Worm (Caenorhabditis elegans) whole organism, late embryonic: Measurements from ENCODE around the gene acy-1.

ENCODE experiments used
- C08G9.2 ChIP-seq: sonication (generic microtip); optimal IDR thresholded peaks from 2 replicates; lab custom pipeline; 2016; ENCODE audit warnings: mild to moderate bottlenecking, missing genetic modification characterization, moderate library complexity, missing compliant biosample characterization
- F13H6.1 ChIP-seq: sonication (generic microtip); optimal IDR thresholded peaks from 2 replicates; lab custom pipeline; 2016; ENCODE audit warnings: missing genetic modification characterization, missing compliant biosample characterization
- K09A11.1 ChIP-seq: sonication (generic microtip); optimal IDR thresholded peaks from 2 replicates; lab custom pipeline; 2017; ENCODE audit warnings: antibody characterized with exemption, mild to moderate bottlenecking, missing genetic modification characterization, missing compliant biosample characterization; ENCODE audit not compliant: insufficient read depth
- Y22D7AL.16 ChIP-seq: sonication (generic microtip); optimal IDR thresholded peaks from 2 replicates; lab custom pipeline; 2016; ENCODE audit warnings: missing genetic modification characterization, missing compliant biosample characterization
- ceh-14 ChIP-seq: sonication (generic microtip); optimal IDR thresholded peaks from 2 replicates; lab custom pipeline; 2016; ENCODE audit warnings: missing genotype, missing genetic modification characterization, missing compliant biosample characterization
- ceh-19 ChIP-seq: fragments of 200-800 bp; sonication (Bioruptor generic); optimal IDR thresholded peaks from 2 replicates; lab custom pipeline; 2018; ENCODE audit warnings: mild to moderate bottlenecking, missing genetic modification characterization, missing compliant biosample characterization
- ceh-2 ChIP-seq: sonication (generic microtip); optimal IDR thresholded peaks from 2 replicates; lab custom pipeline; 2016; ENCODE audit warnings: missing genotype, missing genetic modification characterization, missing compliant biosample characterization
- ceh-30 ChIP-seq: fragments of 150-350 bp; optimal IDR thresholded peaks from 2 replicates; lab custom pipeline; 2014; ENCODE audit warnings: missing biosample characterization, missing genetic modification characterization
- ceh-31 ChIP-seq: sonication (generic microtip); optimal IDR thresholded peaks from 2 replicates; lab custom pipeline; 2016; ENCODE audit warnings: missing genetic modification characterization, missing compliant biosample characterization
- ceh-48 ChIP-seq: sonication (generic microtip); optimal IDR thresholded peaks from 2 replicates; lab custom pipeline; 2016; ENCODE audit warnings: missing genetic modification characterization, inconsistent platforms, missing compliant biosample characterization
- ceh-6 ChIP-seq: fragments of 200-800 bp; sonication (Bioruptor generic); optimal IDR thresholded peaks from 2 replicates; lab custom pipeline; 2018; ENCODE audit warnings: mild to moderate bottlenecking, missing genetic modification characterization, missing compliant biosample characterization
- dve-1 ChIP-seq: sonication (generic microtip); optimal IDR thresholded peaks from 2 replicates; lab custom pipeline; 2017; ENCODE audit warnings: antibody characterized with exemption, mild to moderate bottlenecking, missing genetic modification characterization, missing compliant biosample characterization
- elt-2 ChIP-seq: sonication (generic microtip); optimal IDR thresholded peaks from 2 replicates; lab custom pipeline; 2016; ENCODE audit warnings: missing genetic modification reagents, missing genetic modification characterization, missing compliant biosample characterization
- elt-4 ChIP-seq: sonication (generic microtip); optimal IDR thresholded peaks from 2 replicates; lab custom pipeline; 2016; ENCODE audit warnings: missing genetic modification characterization, missing compliant biosample characterization
- eyg-1 ChIP-seq: sonication (generic microtip); optimal IDR thresholded peaks from 2 replicates; lab custom pipeline; 2016; ENCODE audit warnings: missing genotype, missing genetic modification characterization, missing compliant biosample characterization
- gmeb-2 ChIP-seq: sonication (generic microtip); optimal IDR thresholded peaks from 2 replicates; lab custom pipeline; 2016; ENCODE audit warnings: missing genetic modification characterization, inconsistent platforms, missing compliant biosample characterization
- hlh-13 ChIP-seq: fragments of 200-800 bp; sonication (Bioruptor generic); optimal IDR thresholded peaks from 2 replicates; lab custom pipeline; 2018; ENCODE audit warnings: mild to moderate bottlenecking, missing genetic modification characterization, missing compliant biosample characterization
- hlh-30 ChIP-seq: sonication (generic microtip); optimal IDR thresholded peaks from 2 replicates; lab custom pipeline; 2017; ENCODE audit warnings: antibody characterized with exemption, missing genetic modification characterization, missing compliant biosample characterization; ENCODE audit not compliant: insufficient read depth
- lin-11 ChIP-seq: fragments of 200-800 bp; sonication (Bioruptor generic); optimal IDR thresholded peaks from 2 replicates; lab custom pipeline; 2018; ENCODE audit warnings: mild to moderate bottlenecking, missing genetic modification characterization, missing compliant biosample characterization
- madf-2 ChIP-seq: sonication (generic microtip); optimal IDR thresholded peaks from 2 replicates; lab custom pipeline; 2017; ENCODE audit warnings: missing genetic modification characterization, missing compliant biosample characterization
- nhr-232 ChIP-seq: sonication (generic microtip); optimal IDR thresholded peaks from 2 replicates; lab custom pipeline; 2016; ENCODE audit warnings: missing genetic modification characterization, missing compliant biosample characterization
- npax-4 ChIP-seq: sonication (generic microtip); optimal IDR thresholded peaks from 2 replicates; lab custom pipeline; 2016; ENCODE audit warnings: missing genetic modification characterization, missing compliant biosample characterization
- pag-3 ChIP-seq: sonication (generic microtip); optimal IDR thresholded peaks from 2 replicates; lab custom pipeline; 2016; ENCODE audit warnings: missing compliant biosample characterization, missing genetic modification characterization, borderline replicate concordance
- pat-9 ChIP-seq: fragments of 200-800 bp; sonication (Bioruptor generic); optimal IDR thresholded peaks from 2 replicates; lab custom pipeline; 2018; ENCODE audit warnings: mild to moderate bottlenecking, missing genetic modification characterization, moderate library complexity, missing compliant biosample characterization
- pax-1 ChIP-seq: fragments of 150-350 bp; optimal IDR thresholded peaks from 2 replicates; lab custom pipeline; 2014; ENCODE audit warnings: missing biosample characterization, missing genetic modification characterization
- pros-1 ChIP-seq: fragments of 150-350 bp; optimal IDR thresholded peaks from 2 replicates; lab custom pipeline; 2014; ENCODE audit warnings: missing biosample characterization, missing genetic modification reagents, missing genetic modification characterization
- rnt-1 ChIP-seq: sonication (generic microtip); optimal IDR thresholded peaks from 2 replicates; lab custom pipeline; 2016; ENCODE audit warnings: missing genetic modification characterization, missing compliant biosample characterization
- sox-2 ChIP-seq: fragments of 200-800 bp; sonication (Bioruptor generic); IDR thresholded peaks from 2 replicates; pipeline ENCODE4 v1.3.6; 2022; ENCODE audit warnings: missing genetic modification reagents, missing genetic modification characterization, missing compliant biosample characterization
- sox-4 ChIP-seq: sonication (generic microtip); optimal IDR thresholded peaks from 2 replicates; lab custom pipeline; 2017; ENCODE audit warnings: mild to moderate bottlenecking, missing genetic modification characterization, inconsistent platforms, missing compliant biosample characterization
- syd-9 ChIP-seq: sonication (generic microtip); optimal IDR thresholded peaks from 2 replicates; lab custom pipeline; 2016; ENCODE audit warnings: mild to moderate bottlenecking, missing genetic modification characterization, moderate library complexity, missing compliant biosample characterization
- tbx-2 ChIP-seq: sonication (generic microtip); optimal IDR thresholded peaks from 2 replicates; lab custom pipeline; 2016; ENCODE audit warnings: missing genetic modification characterization, missing compliant biosample characterization
- tbx-7 ChIP-seq: sonication (generic microtip); optimal IDR thresholded peaks from 2 replicates; lab custom pipeline; 2016; ENCODE audit warnings: missing genotype, missing genetic modification characterization, missing compliant biosample characterization
- ttx-3 ChIP-seq: sonication (generic microtip); optimal IDR thresholded peaks from 2 replicates; lab custom pipeline; 2016; ENCODE audit warnings: missing genetic modification reagents, missing genetic modification characterization, missing compliant biosample characterization
- unc-3 ChIP-seq, 2 experiments: fragments of 200-800 bp in 1 of 2; sonication (Bioruptor generic) in 1 of 2; sonication (generic microtip) in 1 of 2; conservative IDR thresholded peaks in 1 of 2; optimal IDR thresholded peaks in 1 of 2; 2 replicates each; pipeline versions ENCODE4 v1.3.6 to Lab custom; 2016 to 2022; ENCODE audit warnings: missing compliant biosample characterization in 2 of 2, missing genetic modification characterization in 2 of 2, missing genetic modification reagents in 1 of 2
- unc-55 ChIP-seq: sonication (generic microtip); optimal IDR thresholded peaks from 2 replicates; lab custom pipeline; 2017; ENCODE audit warnings: missing biosample characterization, missing genetic modification reagents, missing genetic modification characterization
- unc-86 ChIP-seq: sonication (generic microtip); optimal IDR thresholded peaks from 2 replicates; lab custom pipeline; 2016; ENCODE audit warnings: missing genetic modification characterization, missing compliant biosample characterization
- zip-5 ChIP-seq: sonication (generic microtip); optimal IDR thresholded peaks from 2 replicates; lab custom pipeline; 2016; ENCODE audit warnings: missing genetic modification characterization, missing compliant biosample characterization

Gene acy-1

DNA sequence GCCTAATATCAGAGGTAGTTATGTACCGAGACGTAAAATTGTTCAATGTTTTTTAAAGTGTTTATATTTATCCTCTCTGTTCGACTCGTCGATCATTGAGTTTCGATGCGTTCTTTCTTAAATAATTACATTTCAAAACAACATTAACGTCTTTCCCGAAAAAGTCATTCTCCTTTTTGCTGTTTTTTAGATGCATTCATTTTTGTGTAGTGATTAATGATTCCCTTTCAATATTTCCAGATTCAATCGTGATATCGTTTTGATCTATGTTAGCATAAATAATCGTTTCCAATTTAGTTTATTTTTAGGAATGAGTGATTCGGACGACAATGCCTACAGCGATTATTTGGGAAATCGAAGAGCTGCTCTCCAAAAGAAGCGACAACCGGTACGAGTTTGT is 28.2 kb upstream of the acy-1 start, which contains the start of gene T04A8.8:
Gene T04A8.8 (plus strand): TSS at position 301 of the 400 bp plus-strand sequence.
- TF ChIP-seq nhr-232 (no peak), K09A11.1 (no peak), rnt-1 (tag; lab: Kevin White, UChicago) (no peak), gmeb-2 (tag; lab: Kevin White, UChicago) (no peak), Y22D7AL.16 (tag; lab: Kevin White, UChicago) (no peak), ceh-31 (tag; lab: Kevin White, UChicago) (no peak), ceh-6 (GFP tag; lab: Kevin White, UChicago) (no peak), madf-2 (tag; lab: Kevin White, UChicago) (no peak), pros-1 (tag; lab: Kevin White, UChicago) (no peak), tbx-7 (tag; lab: Kevin White, UChicago) (no peak), eyg-1 (no peak), hlh-30 (no peak), unc-3 (GFP tag; conservative IDR thresholded peaks at IDR 0.05; lab: Robert Waterston, UW) (no peak), unc-3 (tag; optimal IDR thresholded peaks at IDR 0.05; lab: Kevin White, UChicago) (no peak), unc-55 (GFP tag; lab: Kevin White, UChicago) (no peak), ceh-48 (tag; lab: Kevin White, UChicago) (no peak), C08G9.2 (tag; lab: Kevin White, UChicago) (no peak), tbx-2 (tag; lab: Kevin White, UChicago) (no peak), ceh-2 (tag; lab: Kevin White, UChicago) (no peak), elt-2 (tag; lab: Kevin White, UChicago) (no peak), npax-4 (tag; lab: Kevin White, UChicago) (no peak)

DNA sequence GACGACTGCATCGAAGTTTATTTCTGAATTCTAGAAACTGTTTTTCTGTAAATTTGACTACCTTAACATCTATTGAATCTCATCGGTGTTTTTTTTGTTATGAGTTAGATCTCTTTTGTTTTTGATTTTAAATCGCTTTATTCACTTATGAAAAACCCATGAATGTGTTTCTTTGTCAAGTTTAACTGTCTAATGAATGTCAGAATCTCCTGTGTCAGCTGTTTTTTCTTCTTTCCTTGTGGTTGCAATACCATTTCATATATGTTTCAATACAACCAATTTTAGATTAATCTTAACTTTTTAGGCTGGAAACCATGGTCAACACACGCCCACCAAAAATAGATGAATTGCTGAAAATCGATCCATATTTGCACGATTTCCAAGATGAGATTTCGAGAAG is 26.8 kb upstream of the acy-1 start, which contains the start of gene T04A8.7:
Gene T04A8.7 (plus strand): TSS at position 301 of the 400 bp plus-strand sequence.
- no peak for TF ChIP-seq sox-2 (GFP tag; lab: Robert Waterston, UW)
- no peak for TF ChIP-seq pax-1
- no peak for TF ChIP-seq hlh-13 (GFP tag; lab: Kevin White, UChicago)
- TF ChIP-seq, all 69 proteins: peak for 0

DNA sequence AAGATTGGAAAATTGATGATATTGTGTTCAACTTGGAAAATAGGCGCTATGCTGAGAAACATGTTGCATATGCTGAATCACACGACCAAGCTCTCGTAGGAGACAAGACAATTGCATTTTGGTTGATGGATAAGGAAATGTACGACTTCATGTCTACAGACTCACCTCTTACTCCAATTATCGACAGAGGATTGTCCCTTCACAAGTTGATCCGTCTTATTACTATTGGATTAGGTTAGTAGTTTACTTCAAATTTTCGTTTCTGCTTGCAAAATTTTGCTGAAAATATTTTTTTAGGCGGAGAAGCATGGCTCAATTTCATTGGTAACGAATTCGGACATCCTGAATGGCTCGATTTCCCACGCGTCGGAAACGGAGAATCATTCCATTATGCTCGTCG is 25.0 kb upstream of the acy-1 start:
- TF ChIP-seq ceh-30 (tag; lab: Kevin White, UChicago) (no peak), elt-2 (tag; lab: Kevin White, UChicago) (no peak), pat-9 (tag; lab: Kevin White, UChicago) (no peak), ceh-14 (tag; lab: Kevin White, UChicago) (no peak), ttx-3 (no peak), unc-55 (GFP tag; lab: Kevin White, UChicago) (no peak), ceh-48 (tag; lab: Kevin White, UChicago) (no peak), zip-5 (tag; lab: Kevin White, UChicago) (no peak)

DNA sequence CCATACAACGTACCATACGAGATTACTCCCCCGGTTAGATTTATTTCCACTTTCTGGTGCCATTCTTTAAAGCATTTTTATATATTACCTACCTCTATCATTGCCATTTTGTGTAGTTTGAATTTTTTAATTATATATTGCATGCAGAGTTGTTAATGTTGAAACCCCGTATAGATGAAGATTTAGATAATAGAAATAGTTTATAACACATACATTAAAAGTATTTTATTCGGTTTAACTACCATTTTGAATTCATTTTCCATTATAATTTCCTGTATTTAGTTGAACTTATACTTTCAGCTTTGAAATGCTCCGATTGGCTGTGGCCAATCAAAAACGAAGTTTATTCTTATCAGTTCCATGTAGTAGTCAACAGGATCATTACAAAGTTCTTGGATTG is 24.1 kb upstream of the acy-1 start, which contains the start of gene dnj-18:
Gene dnj-18 (plus strand): TSS at position 301 of the 400 bp plus-strand sequence.
- TF ChIP-seq F13H6.1 (tag; lab: Kevin White, UChicago) (no peak), C08G9.2 (tag; lab: Kevin White, UChicago) (no peak), dve-1 (tag; lab: Kevin White, UChicago) (no peak), lin-11 (no peak), ceh-19 (GFP tag; lab: Kevin White, UChicago) (no peak), pax-1 (no peak), pros-1 (tag; lab: Kevin White, UChicago) (no peak), elt-4 (tag; lab: Kevin White, UChicago) (no peak), unc-86 (tag; lab: Kevin White, UChicago) (no peak), Y22D7AL.16 (tag; lab: Kevin White, UChicago) (no peak), gmeb-2 (tag; lab: Kevin White, UChicago) (no peak), syd-9 (tag; lab: Kevin White, UChicago) (no peak), sox-4 (tag; lab: Kevin White, UChicago) (no peak), pag-3 (tag; lab: Kevin White, UChicago) (no peak), ceh-6 (GFP tag; lab: Kevin White, UChicago) (no peak)
